Worm (Caenorhabditis elegans): Measurements from ENCODE around the gene rps-21.

- TF ChIP-seq med-1 (GFP tag; optimal IDR thresholded peaks at IDR 0.05; ENCODE audit: insufficient read depth) (no peak), cog-1 (tag; optimal IDR thresholded peaks at IDR 0.05) (no peak), ztf-23 (GFP tag; IDR thresholded peaks at IDR 0.05) (no peak), ref-1 (GFP tag; conservative IDR thresholded peaks at IDR 0.05) (no peak), T22C8.4 (GFP tag; IDR thresholded peaks at IDR 0.05) (no peak), ztf-29 (GFP tag; IDR thresholded peaks at IDR 0.05) (no peak), flt-1 (GFP tag; IDR thresholded peaks at IDR 0.05) (no peak), tab-1 (GFP tag; IDR thresholded peaks at IDR 0.05) (no peak), klf-2 (GFP tag; conservative IDR thresholded peaks at IDR 0.05) (no peak)
Observed at ce11 chrIII:7185473-7185872, 4.0 kb downstream of the rps-21 start, which contains the start of gene F37C12.14.
